Fruit fly (Drosophila melanogaster): ENCODE data around the gene Cp19.
A peak's percentile ranks its signal among the peaks of the same experiment; 100 is the strongest.

DNA sequence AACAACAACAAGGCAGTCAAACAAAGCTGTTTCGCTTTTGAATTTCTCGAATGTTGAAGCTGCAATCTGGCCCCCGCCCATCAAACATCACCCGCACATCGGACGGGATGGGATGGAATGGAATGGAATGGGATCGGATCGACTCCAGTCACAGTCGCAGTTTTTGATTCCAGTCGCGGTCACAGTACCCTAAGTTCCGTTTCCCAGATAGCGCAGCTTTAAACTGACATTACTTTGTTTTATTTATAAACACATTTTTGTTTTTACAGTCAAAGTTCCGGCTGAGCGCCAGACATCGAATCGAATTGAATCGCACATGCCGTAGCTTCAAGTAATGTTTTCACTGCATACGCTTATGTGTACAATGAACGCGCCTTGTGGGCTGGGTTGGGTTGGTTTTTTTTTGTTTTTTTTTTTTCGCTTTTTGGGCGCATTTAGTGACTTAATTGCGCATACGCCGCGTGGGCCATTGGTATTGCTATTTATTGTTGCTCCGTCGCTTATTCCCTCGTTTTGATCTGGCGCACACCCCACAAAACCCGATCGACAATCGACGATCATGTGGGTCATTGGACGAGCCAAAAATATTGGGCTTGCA lies 40.9 kb upstream of the Cp19 start:
- no peak for TF ChIP-seq usp (GFP tag; optimal IDR thresholded peaks at IDR 0.05)
- TF ChIP-seq pan (optimal IDR thresholded peaks at IDR 0.05): peak; percentile 30
- no peak for TF ChIP-seq Dll (optimal IDR thresholded peaks at IDR 0.05)
- TF ChIP-seq CG8478 (optimal IDR thresholded peaks at IDR 0.05): no peak
- TF ChIP-seq psq (optimal IDR thresholded peaks at IDR 0.05): no peak
- no peak for TF ChIP-seq EcR (GFP tag; optimal IDR thresholded peaks at IDR 0.05)

Data from whole organism.